Fruit fly (Drosophila melanogaster) whole organism, embryonic: ENCODE results near the gene HemK1.

ENCODE experiments used
- B-H2 ChIP-seq: fragments of 200-800 bp; sonication (Bioruptor generic); optimal IDR thresholded peaks from 2 replicates; lab custom pipeline; 2018; ENCODE audit warnings: missing biosample characterization, mild to moderate bottlenecking, missing genetic modification characterization
- CG10267 ChIP-seq: fragments of 200-800 bp; sonication (Bioruptor generic); optimal IDR thresholded peaks from 2 replicates; lab custom pipeline; 2018; ENCODE audit warnings: missing biosample characterization, mild to moderate bottlenecking, missing genetic modification characterization, moderate library complexity
- CG10462 ChIP-seq: fragments of 200-800 bp; sonication (Bioruptor generic); optimal IDR thresholded peaks from 2 replicates; lab custom pipeline; 2016; ENCODE audit warnings: missing biosample characterization, missing genetic modification characterization
- CG10959 ChIP-seq: fragments of 200-800 bp; sonication (Bioruptor generic); IDR thresholded peaks from 2 replicates; pipeline ENCODE4 v1.3.6; 2022; ENCODE audit warnings: missing biosample characterization, missing genetic modification characterization
- CG11504 ChIP-seq: fragments of 200-800 bp; sonication (Bioruptor generic); optimal IDR thresholded peaks from 3 replicates; lab custom pipeline; 2019; ENCODE audit warnings: missing biosample characterization, mild to moderate bottlenecking, missing genetic modification characterization, moderate library complexity
- CG1233 ChIP-seq: fragments of 200-800 bp; sonication (Bioruptor generic); optimal IDR thresholded peaks from 4 replicates; lab custom pipeline; 2018; ENCODE audit warnings: missing biosample characterization, mild to moderate bottlenecking, missing genetic modification characterization
- CG12659 ChIP-seq: fragments of 200-800 bp; sonication (Bioruptor generic); optimal IDR thresholded peaks from 3 replicates; lab custom pipeline; 2017; ENCODE audit warnings: mild to moderate bottlenecking, missing biosample characterization, missing genetic modification reagents, missing genetic modification characterization
- CG15269 ChIP-seq: fragments of 200-800 bp; sonication (Bioruptor generic); optimal IDR thresholded peaks from 2 replicates; lab custom pipeline; 2018; ENCODE audit warnings: missing biosample characterization, mild to moderate bottlenecking, missing genetic modification characterization, moderate library complexity
- CG16779 ChIP-seq: fragments of 200-800 bp; sonication (Bioruptor generic); IDR thresholded peaks from 2 replicates; pipeline ENCODE4 v1.3.6; 2022; ENCODE audit warnings: missing biosample characterization, missing genetic modification characterization
- CG17186 ChIP-seq: fragments of 200-800 bp; sonication (Bioruptor generic); optimal IDR thresholded peaks from 3 replicates; lab custom pipeline; 2017; ENCODE audit warnings: missing biosample characterization, missing genetic modification reagents, missing genetic modification characterization
- CG17328 ChIP-seq: fragments of 200-800 bp; sonication (Bioruptor generic); IDR thresholded peaks from 2 replicates; pipeline ENCODE4 v1.3.6; 2022; ENCODE audit warnings: missing biosample characterization, missing genetic modification characterization
- CG17385 ChIP-seq: fragments of 200-800 bp; sonication (Bioruptor generic); optimal IDR thresholded peaks from 3 replicates; lab custom pipeline; 2018; ENCODE audit warnings: missing biosample characterization, mild to moderate bottlenecking, missing genetic modification characterization
- CG32532 ChIP-seq: fragments of 200-800 bp; sonication (Bioruptor generic); IDR thresholded peaks from 2 replicates; pipeline ENCODE4 v1.3.6; 2022; ENCODE audit warnings: missing biosample characterization, missing genetic modification characterization
- CG33557 ChIP-seq: fragments of 200-800 bp; sonication (Bioruptor generic); optimal IDR thresholded peaks from 2 replicates; lab custom pipeline; 2019; ENCODE audit warnings: missing biosample characterization, mild to moderate bottlenecking, missing genetic modification characterization, moderate library complexity
- CG3847 ChIP-seq: fragments of 200-800 bp; sonication (Bioruptor generic); IDR thresholded peaks from 2 replicates; pipeline ENCODE4 v1.3.6; 2022; ENCODE audit warnings: missing biosample characterization, missing genetic modification characterization
- CG4617 ChIP-seq: fragments of 200-800 bp; sonication (Bioruptor generic); optimal IDR thresholded peaks from 3 replicates; lab custom pipeline; 2016; ENCODE audit warnings: missing biosample characterization, missing genetic modification characterization, borderline replicate concordance
- CG4730 ChIP-seq: fragments of 200-800 bp; sonication (Bioruptor generic); IDR thresholded peaks from 2 replicates; pipeline ENCODE4 v1.3.6; 2022; ENCODE audit warnings: missing biosample characterization, missing genetic modification characterization
- CG6254 ChIP-seq: fragments of 200-800 bp; sonication (Bioruptor generic); optimal IDR thresholded peaks from 3 replicates; lab custom pipeline; 2017; ENCODE audit warnings: mild to moderate bottlenecking, missing biosample characterization, missing genetic modification reagents, missing genetic modification characterization
- CG6813 ChIP-seq: fragments of 200-800 bp; sonication (Bioruptor generic); optimal IDR thresholded peaks from 2 replicates; lab custom pipeline; 2017; ENCODE audit warnings: missing biosample characterization, missing genetic modification characterization, mild to moderate bottlenecking, moderate library complexity, missing genetic modification reagents
- CG7839 ChIP-seq: fragments of 200-800 bp; sonication (Bioruptor generic); optimal IDR thresholded peaks from 3 replicates; lab custom pipeline; 2018; ENCODE audit warnings: missing biosample characterization, mild to moderate bottlenecking, missing genetic modification characterization, moderate library complexity
- CG7928 ChIP-seq: fragments of 200-800 bp; sonication (Bioruptor generic); optimal IDR thresholded peaks from 2 replicates; lab custom pipeline; 2017; ENCODE audit warnings: missing biosample characterization, mild to moderate bottlenecking, missing genetic modification characterization
- CG8281 ChIP-seq: fragments of 200-800 bp; sonication (Bioruptor generic); optimal IDR thresholded peaks from 2 replicates; lab custom pipeline; 2018; ENCODE audit warnings: missing biosample characterization, mild to moderate bottlenecking, missing genetic modification characterization, moderate library complexity
- Dip3 ChIP-seq: fragments of 200-800 bp; sonication (Bioruptor generic); optimal IDR thresholded peaks from 3 replicates; lab custom pipeline; 2016; ENCODE audit warnings: missing biosample characterization, missing genetic modification characterization
- Elba2 ChIP-seq: fragments of 200-800 bp; sonication (Bioruptor generic); optimal IDR thresholded peaks from 3 replicates; lab custom pipeline; 2016; ENCODE audit warnings: missing biosample characterization, missing genetic modification characterization
- Gug ChIP-seq: fragments of 200-800 bp; sonication (Bioruptor generic); IDR thresholded peaks from 4 replicates; pipeline ENCODE4 v1.3.6; 2022; ENCODE audit warnings: missing biosample characterization, missing genetic modification characterization
- HLHmδ ChIP-seq: fragments of 200-800 bp; sonication (Bioruptor generic); optimal IDR thresholded peaks from 2 replicates; lab custom pipeline; 2018; ENCODE audit warnings: missing biosample characterization, mild to moderate bottlenecking, missing genetic modification characterization, moderate library complexity
- HmgD ChIP-seq: fragments of 200-800 bp; sonication (Bioruptor generic); optimal IDR thresholded peaks from 3 replicates; lab custom pipeline; 2016; ENCODE audit warnings: missing biosample characterization, missing genetic modification characterization
- Mad ChIP-seq: fragments of 200-800 bp; sonication (Bioruptor generic); optimal IDR thresholded peaks from 2 replicates; lab custom pipeline; 2016; ENCODE audit warnings: missing biosample characterization, missing genetic modification characterization
- NC2β ChIP-seq: fragments of 200-800 bp; sonication (Bioruptor generic); optimal IDR thresholded peaks from 2 replicates; lab custom pipeline; 2016; ENCODE audit warnings: missing biosample characterization, missing genetic modification characterization
- Nf-YC ChIP-seq: fragments of 200-800 bp; optimal IDR thresholded peaks from 3 replicates; lab custom pipeline; 2019; ENCODE audit warnings: missing biosample characterization, mild to moderate bottlenecking, missing genetic modification characterization, moderate library complexity
- Poxn ChIP-seq: fragments of 200-800 bp; sonication (Bioruptor generic); IDR thresholded peaks from 2 replicates; pipeline ENCODE4 v1.3.6; 2022; ENCODE audit warnings: missing biosample characterization, missing genetic modification characterization
- Ptx1 ChIP-seq: fragments of 200-800 bp; sonication (Bioruptor generic); IDR thresholded peaks from 2 replicates; pipeline ENCODE4 v1.3.6; 2022; ENCODE audit warnings: missing biosample characterization, missing genetic modification characterization
- Sox100B ChIP-seq: fragments of 200-800 bp; sonication (Bioruptor generic); optimal IDR thresholded peaks from 3 replicates; lab custom pipeline; 2018; ENCODE audit warnings: missing biosample characterization, mild to moderate bottlenecking, missing genetic modification characterization
- Xbp1 ChIP-seq: fragments of 200-800 bp; sonication (Bioruptor generic); optimal IDR thresholded peaks from 3 replicates; lab custom pipeline; 2016; ENCODE audit warnings: missing biosample characterization, mild to moderate bottlenecking, missing genetic modification characterization
- YL-1 ChIP-seq: fragments of 200-800 bp; sonication (Bioruptor generic); optimal IDR thresholded peaks from 3 replicates; lab custom pipeline; 2017; ENCODE audit warnings: missing biosample characterization, mild to moderate bottlenecking, missing genetic modification characterization
- al ChIP-seq: fragments of 200-800 bp; sonication (Bioruptor generic); IDR thresholded peaks from 2 replicates; pipeline ENCODE4 v1.3.6; 2022; ENCODE audit warnings: missing biosample characterization, missing genetic modification characterization
- bab2 ChIP-seq: fragments of 200-800 bp; sonication (Bioruptor generic); optimal IDR thresholded peaks from 2 replicates; lab custom pipeline; 2016; ENCODE audit warnings: missing biosample characterization, missing genetic modification characterization
- bowl ChIP-seq: fragments of 200-800 bp; sonication (Bioruptor generic); IDR thresholded peaks from 2 replicates; pipeline ENCODE4 v1.3.6; 2022; ENCODE audit warnings: missing biosample characterization, missing genetic modification characterization
- br ChIP-seq: fragments of >200 bp; optimal IDR thresholded peaks from 2 replicates; lab custom pipeline; 2017
- bsh ChIP-seq, 2 experiments: fragments of 200-800 bp; sonication (Bioruptor generic); optimal IDR thresholded peaks; 2 replicates each; lab custom pipeline; 2017 to 2018; ENCODE audit warnings: mild to moderate bottlenecking in 2 of 2, missing biosample characterization in 2 of 2, missing genetic modification characterization in 2 of 2, moderate library complexity in 1 of 2
- cas ChIP-seq: fragments of 200-800 bp; sonication (Bioruptor generic); IDR thresholded peaks from 2 replicates; pipeline ENCODE4 v1.3.6; 2022; ENCODE audit warnings: missing biosample characterization, missing genetic modification characterization
- da ChIP-seq: fragments of 200-800 bp; sonication (Bioruptor generic); optimal IDR thresholded peaks from 2 replicates; lab custom pipeline; 2016; ENCODE audit warnings: missing biosample characterization, missing genetic modification characterization
- fd102C ChIP-seq: fragments of 200-800 bp; sonication (Bioruptor generic); optimal IDR thresholded peaks from 2 replicates; lab custom pipeline; 2018; ENCODE audit warnings: missing biosample characterization, mild to moderate bottlenecking, missing genetic modification characterization, moderate library complexity
- gce ChIP-seq: fragments of 200-800 bp; sonication (Bioruptor generic); IDR thresholded peaks from 3 replicates; pipeline ENCODE4 v1.3.6; 2022; ENCODE audit warnings: missing biosample characterization, missing genetic modification characterization
- gcm ChIP-seq: fragments of 200-800 bp; sonication (Bioruptor generic); optimal IDR thresholded peaks from 2 replicates; lab custom pipeline; 2019; ENCODE audit warnings: missing biosample characterization, mild to moderate bottlenecking, missing genetic modification characterization, moderate library complexity
- gem ChIP-seq: fragments of 200-800 bp; sonication (Bioruptor generic); optimal IDR thresholded peaks from 2 replicates; lab custom pipeline; 2019; ENCODE audit warnings: missing biosample characterization, mild to moderate bottlenecking, missing genetic modification characterization, moderate library complexity
- otp ChIP-seq: fragments of 200-800 bp; sonication (Bioruptor generic); IDR thresholded peaks from 3 replicates; pipeline ENCODE4, ENCODE4 v1.3.6; 2022; ENCODE audit warnings: missing biosample characterization, missing genetic modification characterization
- p53 ChIP-seq: fragments of 200-800 bp; sonication (Bioruptor generic); optimal IDR thresholded peaks from 2 replicates; lab custom pipeline; 2016; ENCODE audit warnings: missing biosample characterization, missing genetic modification characterization
- ro ChIP-seq: fragments of 200-800 bp; sonication (Bioruptor generic); IDR thresholded peaks from 2 replicates; pipeline ENCODE4 v1.3.6; 2022; ENCODE audit warnings: missing biosample characterization, missing genetic modification characterization
- zen2 ChIP-seq: fragments of 200-800 bp; sonication (Bioruptor generic); IDR thresholded peaks from 3 replicates; pipeline ENCODE4 v1.3.6; 2022; ENCODE audit warnings: missing biosample characterization, missing genetic modification characterization; ENCODE audit not compliant: partially characterized antibody

HemK1 gene

dm6 chr2L:6471978-6472776, 4.7 kb upstream of the HemK1 start (continued):
- TF ChIP-seq CG10462 (GFP tag; lab: Kevin White, UChicago) (no peak), Nf-YC (tag; lab: Kevin White, UChicago) (no peak), CG10267 (tag; lab: Kevin White, UChicago) (peak; percentile 8), CG1233 (GFP tag; lab: Kevin White, UChicago) (no peak), NC2β (GFP tag; lab: Kevin White, UChicago) (no peak), al (GFP tag; lab: Robert Waterston, UW) (no peak), bsh (GFP tag; optimal IDR thresholded peaks at IDR 0.05; lab: Kevin White, UChicago) (no peak), B-H2 (no peak), CG17385 (no peak), fd102C (no peak), CG17186 (GFP tag; lab: Kevin White, UChicago) (no peak), CG8281 (no peak), Xbp1 (no peak), br (lab: Kevin White, UChicago) (no peak), otp (GFP tag; lab: Robert Waterston, UW) (no peak), CG11504 (tag; lab: Kevin White, UChicago) (peak; percentile 51), da (GFP tag; lab: Kevin White, UChicago) (no peak), gem (tag; lab: Kevin White, UChicago) (peak; percentile 55), CG6254 (GFP tag; lab: Kevin White, UChicago) (no peak), CG7839 (tag; lab: Kevin White, UChicago) (peak; percentile 47), Gug (GFP tag; lab: Robert Waterston, UW) (no peak), CG17328 (GFP tag; lab: Robert Waterston, UW) (no peak), CG4730 (GFP tag; lab: Robert Waterston, UW) (no peak), zen2 (no peak), HmgD (no peak), CG33557 (GFP tag; lab: Kevin White, UChicago) (no peak), CG15269 (tag; lab: Kevin White, UChicago) (peak; percentile 47), CG16779 (GFP tag; lab: Robert Waterston, UW) (no peak), bowl (GFP tag; lab: Robert Waterston, UW) (no peak), Elba2 (GFP tag; lab: Kevin White, UChicago) (no peak), bab2 (GFP tag; lab: Kevin White, UChicago) (no peak), p53 (GFP tag; lab: Kevin White, UChicago) (no peak), gcm (GFP tag; lab: Kevin White, UChicago) (no peak), CG4617 (GFP tag; lab: Kevin White, UChicago) (no peak), CG32532 (GFP tag; lab: Robert Waterston, UW) (no peak), CG7928 (GFP tag; lab: Kevin White, UChicago) (no peak), CG12659 (peak; percentile 29), Poxn (GFP tag; lab: Robert Waterston, UW) (no peak), CG10959 (GFP tag; lab: Robert Waterston, UW) (no peak), CG3847 (no peak), Dip3 (GFP tag; lab: Kevin White, UChicago) (no peak), CG6813 (GFP tag; lab: Kevin White, UChicago) (no peak), gce (GFP tag; lab: Robert Waterston, UW) (0 out of 3 replicates have a peak, but pooled peaks have one; percentile 8), Ptx1 (no peak), cas (GFP tag; lab: Robert Waterston, UW) (no peak), YL-1 (GFP tag; lab: Kevin White, UChicago) (no peak), ro (GFP tag; lab: Robert Waterston, UW) (no peak), Mad (GFP tag; lab: Kevin White, UChicago) (no peak), HLHmδ (GFP tag; lab: Kevin White, UChicago) (no peak), Sox100B (GFP tag; lab: Kevin White, UChicago) (peak; percentile 52)
